Fruit fly (Drosophila melanogaster) whole organism, pupa: ENCODE data around the gene PyK.

Source experiments
- CG32121 ChIP-seq: fragments of 200-800 bp; sonication (Bioruptor generic); IDR thresholded peaks from 2 replicates; pipeline ENCODE4 v1.3.6; 2022; ENCODE audit warnings: missing biosample characterization, missing genetic modification characterization
- CG34367 ChIP-seq: fragments of 200-800 bp; sonication (Bioruptor generic); optimal IDR thresholded peaks from 2 replicates; lab custom pipeline; 2018; ENCODE audit warnings: missing biosample characterization, mild to moderate bottlenecking, missing genetic modification characterization
- Pif1A ChIP-seq: fragments of 200-800 bp; sonication (Bioruptor generic); optimal IDR thresholded peaks from 3 replicates; lab custom pipeline; 2016; ENCODE audit warnings: missing biosample characterization, missing genetic modification characterization

dm6 chr3R:22394004-22394403, 26.7 kb downstream of the PyK start, which contains the start of gene CG13857:
- TF ChIP-seq CG34367 (tag; lab: Kevin White, UChicago) (no peak), CG32121 (GFP tag; lab: Robert Waterston, UW) (no peak), Pif1A (no peak)
